Fruit fly (Drosophila melanogaster) whole organism, embryonic: ENCODE data around the gene cv-c.

ENCODE experiments used
- Atf3 ChIP-seq: fragments of 200-800 bp; sonication (Bioruptor generic); optimal IDR thresholded peaks from 3 replicates; lab custom pipeline; 2016; ENCODE audit warnings: missing biosample characterization, missing genetic modification characterization
- Awh ChIP-seq: fragments of 200-800 bp; sonication (Bioruptor generic); IDR thresholded peaks from 2 replicates; pipeline ENCODE4, ENCODE4 v1.3.6; 2022; ENCODE audit warnings: missing biosample characterization, missing genetic modification characterization
- BEAF-32 ChIP-seq: fragments of 200-800 bp; sonication (Bioruptor generic); optimal IDR thresholded peaks from 3 replicates; lab custom pipeline; 2017; ENCODE audit warnings: missing biosample characterization, missing genetic modification characterization, mild to moderate bottlenecking, moderate library complexity, missing genetic modification reagents
- Bdp1 ChIP-seq: fragments of 200-800 bp; sonication (Bioruptor generic); optimal IDR thresholded peaks from 3 replicates; lab custom pipeline; 2016; ENCODE audit warnings: missing biosample characterization, missing genetic modification characterization
- Bgb ChIP-seq: fragments of 200-800 bp; sonication (Bioruptor generic); IDR thresholded peaks from 2 replicates; pipeline ENCODE4 v1.3.6; 2022; ENCODE audit warnings: missing biosample characterization, missing genetic modification characterization; ENCODE audit not compliant: partially characterized antibody
- Blimp-1 ChIP-seq: fragments of 200-800 bp; sonication (Bioruptor generic); optimal IDR thresholded peaks from 3 replicates; lab custom pipeline; 2018; ENCODE audit warnings: missing biosample characterization, missing genetic modification characterization, mild to moderate bottlenecking, moderate library complexity, missing genetic modification reagents
- CG10209 ChIP-seq: fragments of 200-800 bp; sonication (Bioruptor generic); optimal IDR thresholded peaks from 3 replicates; lab custom pipeline; 2017; ENCODE audit warnings: missing biosample characterization, mild to moderate bottlenecking, missing genetic modification characterization, missing genetic modification reagents
- CG10321 ChIP-seq: fragments of 200-800 bp; sonication (Bioruptor generic); IDR thresholded peaks from 2 replicates; pipeline ENCODE4 v1.3.6; 2022; ENCODE audit warnings: missing biosample characterization, missing genetic modification characterization
- CG1233 ChIP-seq: fragments of 200-800 bp; sonication (Bioruptor generic); optimal IDR thresholded peaks from 4 replicates; lab custom pipeline; 2018; ENCODE audit warnings: missing biosample characterization, mild to moderate bottlenecking, missing genetic modification characterization
- CG13287 ChIP-seq: fragments of 200-800 bp; sonication (Bioruptor generic); IDR thresholded peaks from 2 replicates; pipeline ENCODE4 v1.3.6; 2022; ENCODE audit warnings: missing biosample characterization, missing genetic modification characterization; ENCODE audit not compliant: partially characterized antibody
- CG1529 ChIP-seq: fragments of 200-800 bp; sonication (Bioruptor generic); optimal IDR thresholded peaks from 3 replicates; lab custom pipeline; 2018; ENCODE audit warnings: missing biosample characterization, missing genetic modification characterization
- CG18262 ChIP-seq: fragments of 200-800 bp; optimal IDR thresholded peaks from 3 replicates; lab custom pipeline; 2019; ENCODE audit warnings: missing biosample characterization, mild to moderate bottlenecking, missing genetic modification characterization, moderate library complexity
- CG2678 ChIP-seq: fragments of 200-800 bp; sonication (Bioruptor generic); optimal IDR thresholded peaks from 3 replicates; lab custom pipeline; 2019; ENCODE audit warnings: missing biosample characterization, mild to moderate bottlenecking, missing genetic modification characterization, moderate library complexity
- CG2889 ChIP-seq: fragments of 200-800 bp; sonication (Bioruptor generic); IDR thresholded peaks from 3 replicates; pipeline ENCODE4 v1.3.6; 2022; ENCODE audit warnings: missing biosample characterization, missing genetic modification characterization
- CG3847 ChIP-seq: fragments of 200-800 bp; sonication (Bioruptor generic); IDR thresholded peaks from 2 replicates; pipeline ENCODE4 v1.3.6; 2022; ENCODE audit warnings: missing biosample characterization, missing genetic modification characterization
- CG43689 ChIP-seq: fragments of 200-800 bp; sonication (Bioruptor generic); IDR thresholded peaks from 2 replicates; pipeline ENCODE4 v1.3.6; 2022; ENCODE audit warnings: missing biosample characterization, missing genetic modification characterization
- CG4617 ChIP-seq: fragments of 200-800 bp; sonication (Bioruptor generic); optimal IDR thresholded peaks from 3 replicates; lab custom pipeline; 2016; ENCODE audit warnings: missing biosample characterization, missing genetic modification characterization, borderline replicate concordance
- CG5953 ChIP-seq: fragments of 200-800 bp; sonication (Bioruptor generic); IDR thresholded peaks from 2 replicates; pipeline ENCODE4 v1.3.6; 2022; ENCODE audit warnings: missing biosample characterization, missing genetic modification characterization
- CG7271 ChIP-seq: fragments of 200-800 bp; sonication (Bioruptor generic); optimal IDR thresholded peaks from 2 replicates; lab custom pipeline; 2018; ENCODE audit warnings: missing biosample characterization, mild to moderate bottlenecking, missing genetic modification characterization, moderate library complexity
- CG7372 ChIP-seq: fragments of 200-800 bp; sonication (Bioruptor generic); IDR thresholded peaks from 2 replicates; pipeline ENCODE4 v1.3.6; 2022; ENCODE audit warnings: missing biosample characterization, missing genetic modification characterization
- CG7839 ChIP-seq: fragments of 200-800 bp; sonication (Bioruptor generic); optimal IDR thresholded peaks from 3 replicates; lab custom pipeline; 2018; ENCODE audit warnings: missing biosample characterization, mild to moderate bottlenecking, missing genetic modification characterization, moderate library complexity
- CG8765 ChIP-seq: fragments of 200-800 bp; sonication (Bioruptor generic); IDR thresholded peaks from 2 replicates; pipeline ENCODE4 v1.3.6; 2022; ENCODE audit warnings: missing biosample characterization, missing genetic modification characterization
- CG9215 ChIP-seq: fragments of 200-800 bp; sonication (Bioruptor generic); IDR thresholded peaks from 2 replicates; pipeline ENCODE4 v1.3.6; 2022; ENCODE audit warnings: missing biosample characterization, missing genetic modification characterization
- Six4 ChIP-seq: fragments of 200-800 bp; sonication (Bioruptor generic); optimal IDR thresholded peaks from 2 replicates; lab custom pipeline; 2016; ENCODE audit warnings: missing biosample characterization, missing genetic modification characterization
- Sry-δ ChIP-seq: fragments of 200-800 bp; sonication (Bioruptor generic); optimal IDR thresholded peaks from 2 replicates; lab custom pipeline; 2016; ENCODE audit warnings: missing biosample characterization, missing genetic modification characterization
- Vsx1 ChIP-seq: fragments of 200-800 bp; sonication (Bioruptor generic); optimal IDR thresholded peaks from 2 replicates; lab custom pipeline; 2017; ENCODE audit warnings: missing biosample characterization, mild to moderate bottlenecking, missing genetic modification characterization, missing genetic modification reagents
- abd-A ChIP-seq: fragments of 200-800 bp; sonication (Bioruptor generic); optimal IDR thresholded peaks from 3 replicates; lab custom pipeline; 2019; ENCODE audit warnings: missing biosample characterization, mild to moderate bottlenecking, missing genetic modification characterization, moderate library complexity
- bigmax ChIP-seq: fragments of 200-800 bp; sonication (Bioruptor generic); optimal IDR thresholded peaks from 2 replicates; lab custom pipeline; 2018; ENCODE audit warnings: missing biosample characterization, mild to moderate bottlenecking, missing genetic modification characterization
- cas ChIP-seq: fragments of 200-800 bp; sonication (Bioruptor generic); IDR thresholded peaks from 2 replicates; pipeline ENCODE4 v1.3.6; 2022; ENCODE audit warnings: missing biosample characterization, missing genetic modification characterization
- chinmo ChIP-seq: fragments of 200-800 bp; sonication (Bioruptor generic); IDR thresholded peaks from 4 replicates; pipeline ENCODE4 v1.3.6; 2022; ENCODE audit warnings: missing biosample characterization, missing genetic modification characterization; ENCODE audit not compliant: partially characterized antibody
- ci ChIP-seq: fragments of 200-800 bp; sonication (Bioruptor generic); IDR thresholded peaks from 3 replicates; pipeline ENCODE4 v1.3.6; 2022; ENCODE audit warnings: missing biosample characterization, missing genetic modification characterization
- dpn ChIP-seq, 2 experiments: fragments of 200-800 bp; sonication (Bioruptor generic); optimal IDR thresholded peaks; 3 replicates each; lab custom pipeline; 2016; ENCODE audit warnings: missing biosample characterization in 2 of 2, missing genetic modification characterization in 2 of 2
- esg ChIP-seq: fragments of 200-800 bp; sonication (Bioruptor generic); conservative IDR thresholded peaks from 2 replicates; pipeline ENCODE4 v1.3.6; 2022; ENCODE audit warnings: missing biosample characterization, missing genetic modification characterization
- eve ChIP-seq, 2 experiments: fragments of >200 bp; optimal IDR thresholded peaks; 2 replicates each; lab custom pipeline; 2017; ENCODE audit warnings: missing biosample characterization in 2 of 2, missing genetic modification characterization in 2 of 2
- jigr1 ChIP-seq: fragments of 200-800 bp; sonication (Bioruptor generic); IDR thresholded peaks from 3 replicates; pipeline ENCODE4 v1.3.6; 2022; ENCODE audit warnings: missing biosample characterization, missing genetic modification characterization
- maf-S ChIP-seq: fragments of 200-800 bp; sonication (Bioruptor generic); optimal IDR thresholded peaks from 2 replicates; lab custom pipeline; 2016; ENCODE audit warnings: missing biosample characterization, missing genetic modification characterization
- mirr ChIP-seq: fragments of 200-800 bp; sonication (Bioruptor generic); optimal IDR thresholded peaks from 3 replicates; lab custom pipeline; 2018; ENCODE audit warnings: missing biosample characterization, mild to moderate bottlenecking, missing genetic modification characterization
- oc ChIP-seq: fragments of 200-800 bp; sonication (Bioruptor generic); optimal IDR thresholded peaks from 2 replicates; lab custom pipeline; 2018; ENCODE audit warnings: missing biosample characterization, mild to moderate bottlenecking, missing genetic modification characterization, moderate library complexity
- onecut ChIP-seq: fragments of 200-800 bp; sonication (Bioruptor generic); IDR thresholded peaks from 2 replicates; pipeline ENCODE4 v1.3.6; 2022; ENCODE audit warnings: missing biosample characterization, missing genetic modification characterization
- org-1 ChIP-seq: fragments of 200-800 bp; sonication (Bioruptor generic); optimal IDR thresholded peaks from 2 replicates; lab custom pipeline; 2017; ENCODE audit warnings: missing biosample characterization, missing genetic modification characterization
- pho ChIP-seq: fragments of 200-800 bp; sonication (Bioruptor generic); optimal IDR thresholded peaks from 2 replicates; lab custom pipeline; 2016; ENCODE audit warnings: missing biosample characterization, missing genetic modification characterization
- sd ChIP-seq: fragments of 200-800 bp; sonication (Bioruptor generic); optimal IDR thresholded peaks from 3 replicates; lab custom pipeline; 2018; ENCODE audit warnings: missing biosample characterization, mild to moderate bottlenecking, missing genetic modification characterization, moderate library complexity
- sug ChIP-seq: fragments of 200-800 bp; optimal IDR thresholded peaks from 2 replicates; lab custom pipeline; 2019; ENCODE audit warnings: missing biosample characterization, mild to moderate bottlenecking, missing genetic modification characterization, moderate library complexity
- tap ChIP-seq: fragments of 200-800 bp; optimal IDR thresholded peaks from 3 replicates; lab custom pipeline; 2019; ENCODE audit warnings: missing biosample characterization, mild to moderate bottlenecking, missing genetic modification characterization, moderate library complexity
- ttk ChIP-seq: fragments of 200-800 bp; sonication (Bioruptor generic); IDR thresholded peaks from 2 replicates; pipeline ENCODE4 v2.1.2; 2022; ENCODE audit warnings: missing biosample characterization, missing genetic modification characterization
- usp ChIP-seq: fragments of >200 bp; optimal IDR thresholded peaks from 2 replicates; lab custom pipeline; 2017; ENCODE audit warnings: missing biosample characterization, missing genetic modification characterization
- vfl ChIP-seq: fragments of 200-800 bp; sonication (Bioruptor generic); optimal IDR thresholded peaks from 2 replicates; lab custom pipeline; 2016; ENCODE audit warnings: missing biosample characterization, missing genetic modification characterization
- wek ChIP-seq: fragments of 200-800 bp; sonication (Bioruptor generic); optimal IDR thresholded peaks from 3 replicates; lab custom pipeline; 2018; ENCODE audit warnings: missing biosample characterization, mild to moderate bottlenecking, missing genetic modification characterization, moderate library complexity

The cv-c gene

DNA sequence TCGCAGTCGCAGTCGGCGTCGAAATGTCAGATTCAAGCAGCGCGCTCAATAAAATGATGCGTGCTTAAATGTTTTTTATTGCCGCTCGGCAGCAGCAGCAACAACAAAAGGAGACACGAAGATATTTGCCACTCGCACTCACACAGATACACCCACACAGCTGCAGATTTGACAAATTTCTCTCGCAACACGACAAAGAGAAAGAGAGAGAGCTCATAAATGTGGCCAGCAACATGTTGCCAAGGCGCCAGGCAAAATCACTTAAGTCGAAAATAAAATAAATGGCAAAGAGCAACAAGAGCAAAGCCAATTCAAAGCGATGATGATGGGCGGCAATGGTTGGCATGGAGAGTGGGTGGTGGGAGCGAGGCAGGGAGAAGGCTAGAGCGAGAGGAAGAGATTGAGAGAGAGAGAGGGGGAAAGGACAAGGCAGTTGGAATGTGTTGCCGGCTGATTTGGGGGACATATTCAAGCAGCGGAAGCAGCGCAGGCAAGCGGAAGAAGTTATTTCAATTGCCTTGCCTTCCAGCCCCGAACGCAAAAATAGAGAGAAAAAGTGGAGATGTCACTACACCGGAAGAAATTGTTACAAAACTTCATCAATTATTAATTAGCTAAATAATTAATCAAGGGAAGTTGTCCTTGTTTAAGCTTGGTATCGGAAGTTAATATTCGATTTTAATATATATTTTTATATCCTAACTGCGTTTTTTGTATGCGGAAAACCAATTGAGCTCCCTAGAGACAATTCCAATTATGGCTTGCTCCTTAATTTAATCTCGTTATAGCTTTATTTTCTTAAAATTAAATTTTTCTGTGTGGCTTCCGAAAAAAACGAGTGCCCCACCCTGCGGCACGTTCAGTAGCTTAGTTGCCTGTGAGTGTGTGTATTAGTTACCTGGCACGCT, 134.4 kb downstream of the cv-c start (continued):
- no peak for TF ChIP-seq CG7372 (GFP tag; lab: Robert Waterston, UW)
- TF ChIP-seq org-1 (GFP tag; lab: Kevin White, UChicago): peak; percentile 65
- TF ChIP-seq dpn (GFP tag; optimal IDR thresholded peaks at IDR 0.05; lab: Kevin White, UChicago): peak; percentile 22 to 34
- peak; percentile 20 for TF ChIP-seq Vsx1 (GFP tag; lab: Kevin White, UChicago)
- no peak for TF ChIP-seq vfl (GFP tag; lab: Kevin White, UChicago)
- TF ChIP-seq onecut (GFP tag; lab: Robert Waterston, UW): 0 out of 2 replicates have a peak, but pooled peaks have one; percentile 11
- 0 out of 2 replicates have a peak, but pooled peaks have one; percentile 46 for TF ChIP-seq cas (GFP tag; lab: Robert Waterston, UW)
- no peak for TF ChIP-seq CG2889 (GFP tag; lab: Robert Waterston, UW)
- TF ChIP-seq CG13287 (GFP tag; lab: Robert Waterston, UW): no peak; the same call in 1 of the 2 replicates
- TF ChIP-seq CG10321: no peak
- TF ChIP-seq usp (GFP tag; lab: Kevin White, UChicago): no peak
- TF ChIP-seq ttk: no peak
- TF ChIP-seq Six4 (GFP tag; lab: Kevin White, UChicago): no peak
- no peak; the same call in 2 of the 3 replicates for TF ChIP-seq ci (GFP tag; lab: Robert Waterston, UW)
- no peak for TF ChIP-seq oc
- peak; percentile 84 for TF ChIP-seq CG7839 (tag; lab: Kevin White, UChicago)
- peak; percentile 77 for TF ChIP-seq CG2678
- TF ChIP-seq sug (tag; lab: Kevin White, UChicago): no peak
- no peak for TF ChIP-seq CG8765 (GFP tag; lab: Robert Waterston, UW)
- no peak for TF ChIP-seq Bdp1
- TF ChIP-seq CG3847 (GFP tag; lab: Robert Waterston, UW): 0 out of 2 replicates have a peak, but pooled peaks have one; percentile 29
- no peak for TF ChIP-seq BEAF-32 (GFP tag; lab: Kevin White, UChicago)
- TF ChIP-seq wek (GFP tag; lab: Kevin White, UChicago): no peak
- peak; percentile 49 for TF ChIP-seq CG18262
- TF ChIP-seq CG4617 (GFP tag; lab: Kevin White, UChicago): no peak
- TF ChIP-seq Atf3 (GFP tag; lab: Kevin White, UChicago): no peak
- peak; percentile 67 for TF ChIP-seq sd (tag; lab: Kevin White, UChicago)
- no peak for TF ChIP-seq CG7271 (tag; lab: Kevin White, UChicago)
- TF ChIP-seq Bgb (GFP tag; lab: Robert Waterston, UW): no peak
- TF ChIP-seq CG10209 (GFP tag; lab: Kevin White, UChicago): peak; percentile 65
- no peak for TF ChIP-seq CG43689 (GFP tag; lab: Robert Waterston, UW)
- TF ChIP-seq Awh (GFP tag; lab: Robert Waterston, UW): 0 out of 2 replicates have a peak, but pooled peaks have one; percentile 22
- no peak for TF ChIP-seq CG9215 (GFP tag; lab: Robert Waterston, UW)
- peak; percentile 30 for TF ChIP-seq CG1529 (GFP tag; lab: Kevin White, UChicago)
- no peak; the same call in 1 of the 2 replicates for TF ChIP-seq esg (GFP tag; lab: Robert Waterston, UW)
- no peak for TF ChIP-seq jigr1 (GFP tag; lab: Robert Waterston, UW)
- peak; percentile 55 for TF ChIP-seq Blimp-1 (GFP tag; lab: Kevin White, UChicago)
- peak; percentile 99 for TF ChIP-seq abd-A
- peak; percentile 88; the same call in 1 of the 4 replicates for TF ChIP-seq chinmo (GFP tag; lab: Robert Waterston, UW)
- TF ChIP-seq eve (GFP tag; optimal IDR thresholded peaks at IDR 0.05; lab: Kevin White, UChicago): peak in 1 of 2 experiments; percentile 72
- peak; percentile 15 for TF ChIP-seq CG1233 (GFP tag; lab: Kevin White, UChicago)
- peak; percentile 30 for TF ChIP-seq mirr (GFP tag; lab: Kevin White, UChicago)
- no peak for TF ChIP-seq maf-S
- TF ChIP-seq CG5953 (GFP tag; lab: Robert Waterston, UW): no peak
- TF ChIP-seq pho: no peak
- peak; percentile 14 for TF ChIP-seq tap
- no peak for TF ChIP-seq Sry-δ (GFP tag; lab: Kevin White, UChicago)
- TF ChIP-seq bigmax: no peak
